Fruit fly (Drosophila melanogaster): ENCODE measurements around the gene Spn.

Gene Spn

dm6 chr3L:2578737-2579136 is 24.6 kb upstream of the Spn start (continued):
- TF ChIP-seq CG4617 (GFP tag; optimal IDR thresholded peaks at IDR 0.05; ENCODE audit: borderline replicate concordance) (no peak), CG12391 (tag; optimal IDR thresholded peaks at IDR 0.05) (peak; percentile 70), CG9876 (GFP tag; optimal IDR thresholded peaks at IDR 0.05) (no peak), CG11695 (GFP tag; IDR thresholded peaks at IDR 0.05) (peak; percentile 63; the same call in 2 of the 3 replicates), pros (GFP tag; optimal IDR thresholded peaks at IDR 0.05) (no peak), CG7357 (GFP tag; IDR thresholded peaks at IDR 0.05) (no peak), CG6689 (GFP tag; IDR thresholded peaks at IDR 0.05) (peak; percentile 56), CG31441 (GFP tag; IDR thresholded peaks at IDR 0.05) (peak; percentile 71; the same call in 1 of the 2 replicates), CG11723 (GFP tag; optimal IDR thresholded peaks at IDR 0.05) (peak; percentile 26), z (GFP tag; IDR thresholded peaks at IDR 0.05) (no peak), pum (GFP tag; optimal IDR thresholded peaks at IDR 0.05) (peak; percentile 50), ERR (GFP tag; optimal IDR thresholded peaks at IDR 0.05) (peak; percentile 10), Xrp1 (GFP tag; IDR thresholded peaks at IDR 0.05) (peak; percentile 79), Sry-δ (GFP tag; optimal IDR thresholded peaks at IDR 0.05) (peak; percentile 12), CG2889 (GFP tag; IDR thresholded peaks at IDR 0.05) (no peak), ems (GFP tag; optimal IDR thresholded peaks at IDR 0.05) (peak; percentile 48), trem (tag; optimal IDR thresholded peaks at IDR 0.05) (peak; percentile 44), CG15011 (GFP tag; optimal IDR thresholded peaks at IDR 0.05) (peak; percentile 12), CG13296 (GFP tag; optimal IDR thresholded peaks at IDR 0.05) (no peak), Doc2 (GFP tag; IDR thresholded peaks at IDR 0.05) (no peak), fd64A (GFP tag; optimal IDR thresholded peaks at IDR 0.05) (no peak), slou (GFP tag; optimal IDR thresholded peaks at IDR 0.05) (no peak), vfl (GFP tag; optimal IDR thresholded peaks at IDR 0.05) (no peak), tio (GFP tag; optimal IDR thresholded peaks at IDR 0.05) (peak; percentile 38), CG10267 (tag; optimal IDR thresholded peaks at IDR 0.05) (peak; percentile 63), CG30403 (GFP tag; optimal IDR thresholded peaks at IDR 0.05) (peak; percentile 62), trh (GFP tag; optimal IDR thresholded peaks at IDR 0.05) (no peak), Side (GFP tag; optimal IDR thresholded peaks at IDR 0.05) (peak; percentile 15), CG14441 (GFP tag; IDR thresholded peaks at IDR 0.05) (peak; percentile 64), HLH3B (GFP tag; IDR thresholded peaks at IDR 0.05) (peak; percentile 73), ATbp (GFP tag; optimal IDR thresholded peaks at IDR 0.05) (peak; percentile 28), Adf1 (GFP tag; IDR thresholded peaks at IDR 0.05) (no peak), ara (GFP tag; IDR thresholded peaks at IDR 0.05) (peak; percentile 64; the same call in 1 of the 2 replicates), Ets65A (GFP tag) (peak; percentile 90), chm (GFP tag; IDR thresholded peaks at IDR 0.05) (peak; percentile 62; the same call in 1 of the 2 replicates), B-H1 (GFP tag; IDR thresholded peaks at IDR 0.05) (peak; percentile 36; the same call in 2 of the 3 replicates), Doc3 (GFP tag; IDR thresholded peaks at IDR 0.05; ENCODE audit: partially characterized antibody) (no peak), CG13424 (tag; optimal IDR thresholded peaks at IDR 0.05) (peak; percentile 77), gem (tag; optimal IDR thresholded peaks at IDR 0.05) (peak; percentile 79), CG3838 (GFP tag; optimal IDR thresholded peaks at IDR 0.05) (no peak), CG12104 (GFP tag; optimal IDR thresholded peaks at IDR 0.05) (peak; percentile 8), CG4328 (GFP tag; optimal IDR thresholded peaks at IDR 0.05) (no peak), Hr51 (GFP tag; optimal IDR thresholded peaks at IDR 0.05) (peak; percentile 14 to 63), ewg (GFP tag; optimal IDR thresholded peaks at IDR 0.05) (peak; percentile 54), Spps (tag; optimal IDR thresholded peaks at IDR 0.05) (peak; percentile 60), CG12769 (tag; optimal IDR thresholded peaks at IDR 0.05) (no peak), CG12071 (GFP tag; optimal IDR thresholded peaks at IDR 0.05) (peak; percentile 5), CG17568 (GFP tag; optimal IDR thresholded peaks at IDR 0.05) (peak; percentile 49), Hr78 (GFP tag; optimal IDR thresholded peaks at IDR 0.05) (peak in 1 of 2 experiments; percentile 52), wor (GFP tag; IDR thresholded peaks at IDR 0.05) (peak; percentile 53; the same call in 1 of the 2 replicates), Dad (GFP tag; optimal IDR thresholded peaks at IDR 0.05) (peak; percentile 33)
